Worm (Caenorhabditis elegans) whole organism, L1 larva: ENCODE measurements around the gene unc-49.

ENCODE experiments used
- C04F5.9 ChIP-seq: sonication (generic microtip); optimal IDR thresholded peaks from 2 replicates; lab custom pipeline; 2016; ENCODE audit warnings: missing genetic modification characterization, missing compliant biosample characterization
- C34B4.2 ChIP-seq: sonication (generic microtip); optimal IDR thresholded peaks from 2 replicates; lab custom pipeline; 2017; ENCODE audit warnings: mild to moderate bottlenecking, missing genetic modification characterization, missing compliant biosample characterization
- Y116A8C.19 ChIP-seq: sonication (generic microtip); optimal IDR thresholded peaks from 2 replicates; lab custom pipeline; 2016; ENCODE audit warnings: missing compliant biosample characterization, missing genetic modification characterization, borderline replicate concordance
- aha-1 ChIP-seq: fragments of 150-350 bp; optimal IDR thresholded peaks from 2 replicates; lab custom pipeline; 2014; ENCODE audit warnings: missing biosample characterization, missing genetic modification characterization
- aly-2 ChIP-seq: fragments of 150-350 bp; optimal IDR thresholded peaks from 2 replicates; lab custom pipeline; 2014; ENCODE audit warnings: missing biosample characterization, missing genetic modification characterization
- blmp-1 ChIP-seq: fragments of 150-350 bp; optimal IDR thresholded peaks from 2 replicates; lab custom pipeline; 2014; ENCODE audit warnings: missing biosample characterization, missing genetic modification characterization
- ceh-88 ChIP-seq: fragments of 200-800 bp; sonication (Bioruptor generic); IDR thresholded peaks from 2 replicates; pipeline ENCODE4 v1.3.6; 2022; ENCODE audit warnings: missing genetic modification characterization, missing compliant biosample characterization
- efl-3 ChIP-seq: fragments of 200-800 bp; sonication (Bioruptor generic); optimal IDR thresholded peaks from 2 replicates; lab custom pipeline; 2018; ENCODE audit warnings: mild to moderate bottlenecking, missing genetic modification characterization, missing compliant biosample characterization
- egl-13 ChIP-seq: sonication (generic microtip); optimal IDR thresholded peaks from 2 replicates; lab custom pipeline; 2016; ENCODE audit warnings: missing genotype, missing genetic modification reagents, missing genetic modification characterization, missing compliant biosample characterization
- egl-27 ChIP-seq, 2 experiments: fragments of 150-350 bp in 1 of 2; sonication (generic microtip); optimal IDR thresholded peaks; 3 replicates each; lab custom pipeline; 2017 to 2018; ENCODE audit warnings: missing biosample characterization in 2 of 2, missing genetic modification characterization in 2 of 2, missing genetic modification reagents in 2 of 2
- elt-2 ChIP-seq: sonication (generic microtip); optimal IDR thresholded peaks from 2 replicates; lab custom pipeline; 2016; ENCODE audit warnings: missing genetic modification characterization, mild to moderate bottlenecking, inconsistent platforms, missing compliant biosample characterization, missing genetic modification reagents
- elt-3 ChIP-seq, 6 experiments: fragments of 150-350 bp in 1 of 6; sonication (generic microtip); optimal IDR thresholded peaks; 2 replicates each; lab custom pipeline; 2017 to 2018; ENCODE audit warnings: missing biosample characterization in 6 of 6, missing genetic modification characterization in 6 of 6, inconsistent platforms in 1 of 6
- fkh-10 ChIP-seq: sonication (generic microtip); optimal IDR thresholded peaks from 2 replicates; lab custom pipeline; 2017; ENCODE audit warnings: missing biosample characterization, missing genetic modification reagents, missing genetic modification characterization
- fkh-4 ChIP-seq: sonication (generic microtip); optimal IDR thresholded peaks from 2 replicates; lab custom pipeline; 2016; ENCODE audit warnings: missing compliant biosample characterization, missing genetic modification characterization, borderline replicate concordance
- fos-1 ChIP-seq: fragments of 150-350 bp; optimal IDR thresholded peaks from 2 replicates; lab custom pipeline; 2014; ENCODE audit warnings: missing biosample characterization, missing genetic modification characterization
- grh-1 ChIP-seq: fragments of 200-800 bp; sonication (Bioruptor generic); IDR thresholded peaks from 2 replicates; pipeline ENCODE4 v1.3.6; 2022; ENCODE audit warnings: missing genetic modification reagents, missing genetic modification characterization, missing compliant biosample characterization
- hlh-17 ChIP-seq: fragments of 200-800 bp; sonication (Bioruptor generic); optimal IDR thresholded peaks from 2 replicates; lab custom pipeline; 2018; ENCODE audit warnings: missing genetic modification characterization, mild to moderate bottlenecking, missing compliant biosample characterization, moderate library complexity, borderline replicate concordance
- isw-1 ChIP-seq: fragments of 200-800 bp; sonication (Bioruptor generic); IDR thresholded peaks from 2 replicates; pipeline ENCODE4 v1.3.6; 2022; ENCODE audit warnings: missing genetic modification characterization, missing compliant biosample characterization
- lin-13 ChIP-seq: fragments of 150-350 bp; optimal IDR thresholded peaks from 2 replicates; lab custom pipeline; 2014; ENCODE audit warnings: missing biosample characterization, missing genetic modification reagents, missing genetic modification characterization
- lin-14 ChIP-seq: fragments of 200-800 bp; sonication (Bioruptor generic); optimal IDR thresholded peaks from 2 replicates; lab custom pipeline; 2018; ENCODE audit warnings: mild to moderate bottlenecking, missing genetic modification characterization, moderate library complexity, missing compliant biosample characterization
- lin-35 ChIP-seq, 2 experiments: fragments of 150-350 bp; optimal IDR thresholded peaks; 2 replicates each; lab custom pipeline; 2014; ENCODE audit warnings: missing biosample characterization in 2 of 2, missing genetic modification characterization in 2 of 2, missing genetic modification reagents in 2 of 2
- lin-39 ChIP-seq: fragments of 150-350 bp; optimal IDR thresholded peaks from 2 replicates; lab custom pipeline; 2014; ENCODE audit warnings: missing biosample characterization, missing genetic modification reagents, missing genetic modification characterization
- mdl-1 ChIP-seq, 2 experiments: fragments of 150-350 bp; optimal IDR thresholded peaks; 2 replicates each; lab custom pipeline; 2014 to 2017; ENCODE audit warnings: missing biosample characterization in 2 of 2, missing genetic modification characterization in 2 of 2, inconsistent platforms in 1 of 2
- mep-1 ChIP-seq: fragments of 150-350 bp; optimal IDR thresholded peaks from 2 replicates; lab custom pipeline; 2014; ENCODE audit warnings: missing biosample characterization, missing genetic modification characterization
- nhr-20 ChIP-seq: sonication (generic microtip); optimal IDR thresholded peaks from 2 replicates; lab custom pipeline; 2016; ENCODE audit warnings: mild to moderate bottlenecking, missing genetic modification characterization, missing compliant biosample characterization
- nhr-237 ChIP-seq: fragments of 150-350 bp; optimal IDR thresholded peaks from 2 replicates; lab custom pipeline; 2014; ENCODE audit warnings: missing biosample characterization, missing genetic modification characterization
- nhr-47 ChIP-seq: sonication (generic microtip); optimal IDR thresholded peaks from 2 replicates; lab custom pipeline; 2016; ENCODE audit warnings: mild to moderate bottlenecking, missing genetic modification characterization, moderate library complexity, missing compliant biosample characterization
- nhr-71 ChIP-seq: sonication (generic microtip); optimal IDR thresholded peaks from 2 replicates; lab custom pipeline; 2016; ENCODE audit warnings: mild to moderate bottlenecking, missing genetic modification characterization, moderate library complexity, missing compliant biosample characterization
- nhr-76 ChIP-seq: sonication (generic microtip); optimal IDR thresholded peaks from 2 replicates; lab custom pipeline; 2017; ENCODE audit warnings: missing biosample characterization, missing genetic modification characterization
- nhr-77 ChIP-seq: fragments of 150-350 bp; optimal IDR thresholded peaks from 2 replicates; lab custom pipeline; 2014; ENCODE audit warnings: missing biosample characterization, missing genetic modification characterization
- nhr-84 ChIP-seq: sonication (generic microtip); optimal IDR thresholded peaks from 2 replicates; lab custom pipeline; 2017; ENCODE audit warnings: missing biosample characterization, missing genetic modification characterization
- nhr-85 ChIP-seq: sonication (generic microtip); peaks from one replicate; lab custom pipeline; 2016; ENCODE audit warnings: missing genetic modification characterization, inconsistent platforms, missing compliant biosample characterization
- nhr-90 ChIP-seq: sonication (generic microtip); optimal IDR thresholded peaks from 2 replicates; lab custom pipeline; 2016; ENCODE audit warnings: mild to moderate bottlenecking, missing genetic modification characterization, missing compliant biosample characterization; ENCODE audit not compliant: poor library complexity
- pag-3 ChIP-seq: sonication (generic microtip); optimal IDR thresholded peaks from 2 replicates; lab custom pipeline; 2017; ENCODE audit warnings: missing genetic modification characterization, mild to moderate bottlenecking, missing compliant biosample characterization, antibody characterized with exemption, borderline replicate concordance; ENCODE audit not compliant: insufficient read depth
- pax-3 ChIP-seq: fragments of 200-800 bp; sonication (Bioruptor generic); optimal IDR thresholded peaks from 2 replicates; lab custom pipeline; 2018; ENCODE audit warnings: mild to moderate bottlenecking, missing genetic modification characterization, moderate library complexity, missing compliant biosample characterization
- pqm-1 ChIP-seq: sonication (generic microtip); optimal IDR thresholded peaks from 3 replicates; lab custom pipeline; 2017; ENCODE audit warnings: missing biosample characterization, missing genetic modification characterization
- skn-1 ChIP-seq: fragments of 150-350 bp; optimal IDR thresholded peaks from 2 replicates; lab custom pipeline; 2014; ENCODE audit warnings: missing biosample characterization, missing genetic modification characterization
- snu-23 ChIP-seq: sonication (generic microtip); optimal IDR thresholded peaks from 2 replicates; lab custom pipeline; 2016; ENCODE audit warnings: missing genetic modification characterization, missing compliant biosample characterization
- sox-4 ChIP-seq: sonication (generic microtip); optimal IDR thresholded peaks from 2 replicates; lab custom pipeline; 2016; ENCODE audit warnings: missing genetic modification characterization, missing compliant biosample characterization
- sptf-1 ChIP-seq: fragments of 150-350 bp; optimal IDR thresholded peaks from 2 replicates; lab custom pipeline; 2014; ENCODE audit warnings: missing biosample characterization, missing genetic modification characterization
- sup-37 ChIP-seq: fragments of 200-800 bp; sonication (Bioruptor generic); optimal IDR thresholded peaks from 2 replicates; lab custom pipeline; 2018; ENCODE audit warnings: mild to moderate bottlenecking, missing genetic modification characterization, missing compliant biosample characterization
- swsn-7 ChIP-seq: sonication (generic microtip); optimal IDR thresholded peaks from 2 replicates; lab custom pipeline; 2016; ENCODE audit warnings: missing genetic modification characterization, missing compliant biosample characterization
- tbx-2 ChIP-seq: sonication (generic microtip); optimal IDR thresholded peaks from 2 replicates; lab custom pipeline; 2016; ENCODE audit warnings: missing genetic modification characterization, missing compliant biosample characterization
- tlp-1 ChIP-seq: fragments of 150-350 bp; optimal IDR thresholded peaks from 2 replicates; lab custom pipeline; 2014; ENCODE audit warnings: missing biosample characterization, missing genetic modification characterization
- unc-130 ChIP-seq: fragments of 150-350 bp; optimal IDR thresholded peaks from 2 replicates; lab custom pipeline; 2017; ENCODE audit warnings: missing biosample characterization, missing genetic modification characterization, inconsistent platforms
- unc-86 ChIP-seq: sonication (generic microtip); optimal IDR thresholded peaks from 2 replicates; lab custom pipeline; 2016; ENCODE audit warnings: missing genetic modification characterization, missing compliant biosample characterization
- vab-15 ChIP-seq: sonication (generic microtip); optimal IDR thresholded peaks from 2 replicates; lab custom pipeline; 2017; ENCODE audit warnings: missing genotype, mild to moderate bottlenecking, missing genetic modification characterization, missing compliant biosample characterization
- xbp-1 ChIP-seq: sonication (generic microtip); optimal IDR thresholded peaks from 2 replicates; lab custom pipeline; 2016; ENCODE audit warnings: missing genetic modification characterization, missing compliant biosample characterization
- zag-1 ChIP-seq: fragments of 150-350 bp; optimal IDR thresholded peaks from 2 replicates; lab custom pipeline; 2014; ENCODE audit warnings: missing biosample characterization, missing genetic modification characterization
- zip-4 ChIP-seq: fragments of 200-800 bp; sonication (Bioruptor generic); optimal IDR thresholded peaks from 2 replicates; lab custom pipeline; 2018; ENCODE audit warnings: mild to moderate bottlenecking, missing genetic modification characterization, moderate library complexity, missing compliant biosample characterization
- ztf-4 ChIP-seq: fragments of 150-350 bp; optimal IDR thresholded peaks from 2 replicates; lab custom pipeline; 2014; ENCODE audit warnings: missing biosample characterization, missing genetic modification characterization

The unc-49 gene

DNA sequence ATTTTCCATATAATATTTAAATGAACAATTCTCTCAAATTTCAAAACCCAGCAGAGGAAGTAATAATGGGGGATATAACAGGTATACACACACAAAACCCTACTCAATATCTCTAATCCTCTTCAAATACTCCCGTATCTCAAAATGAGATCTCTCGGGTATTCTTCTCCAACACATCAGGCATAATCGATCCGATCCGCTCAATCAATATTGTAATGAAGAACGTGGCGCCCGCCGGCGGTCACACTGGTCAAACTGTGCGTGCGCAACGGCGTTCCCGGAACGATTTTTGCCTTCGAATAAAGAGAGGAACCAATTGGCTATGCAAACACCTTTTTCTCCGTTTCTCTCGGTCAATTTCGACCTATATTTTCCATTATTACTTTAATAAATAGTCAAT, 42.0 kb downstream of the unc-49 start:
- TF ChIP-seq nhr-85 (peak; percentile 46), lin-14 (GFP tag; lab: Kevin White, UChicago) (peak; percentile 38), C34B4.2 (no peak), blmp-1 (tag; lab: Kevin White, UChicago) (peak; percentile 13), zag-1 (tag; lab: Kevin White, UChicago) (no peak), snu-23 (peak; percentile 35)

ce11 chrIII:10565926-10566325, 45.4 kb downstream of the unc-49 start, which contains the start of gene acdh-11:
TSS of gene acdh-11 (plus strand) at chrIII:10566258.
- TF ChIP-seq tbx-2 (tag; lab: Kevin White, UChicago) (no peak), hlh-17 (GFP tag; lab: Kevin White, UChicago) (no peak), mep-1 (tag; lab: Kevin White, UChicago) (no peak), C34B4.2 (no peak), isw-1 (no peak), blmp-1 (tag; lab: Kevin White, UChicago) (peak; percentile 2), efl-3 (GFP tag; lab: Kevin White, UChicago) (no peak), lin-14 (GFP tag; lab: Kevin White, UChicago) (no peak), nhr-90 (no peak), zip-4 (GFP tag; lab: Kevin White, UChicago) (no peak), unc-86 (tag; lab: Kevin White, UChicago) (no peak), aly-2 (tag; lab: Kevin White, UChicago) (no peak), sptf-1 (tag; lab: Kevin White, UChicago) (no peak), ceh-88 (GFP tag; lab: Robert Waterston, UW) (no peak), nhr-85 (no peak), nhr-20 (tag; lab: Kevin White, UChicago) (peak; percentile 36), pag-3 (tag; lab: Kevin White, UChicago) (no peak), xbp-1 (tag; lab: Kevin White, UChicago) (no peak), ztf-4 (tag; lab: Kevin White, UChicago) (no peak), elt-3 (tag; optimal IDR thresholded peaks at IDR 0.05; lab: Kevin White, UChicago) (peak in 4 of 6 experiments; percentile 52 to 79 (median 77)), sox-4 (tag; lab: Kevin White, UChicago) (no peak), mdl-1 (tag; optimal IDR thresholded peaks at IDR 0.05; lab: Kevin White, UChicago) (peak in 1 of 2 experiments; percentile 4), tlp-1 (no peak), lin-13 (no peak), nhr-84 (no peak), swsn-7 (tag; lab: Kevin White, UChicago) (no peak), skn-1 (tag; lab: Kevin White, UChicago) (no peak), sup-37 (GFP tag; lab: Kevin White, UChicago) (no peak), nhr-76 (tag; lab: Kevin White, UChicago) (no peak), egl-13 (no peak), fkh-10 (GFP tag; lab: Kevin White, UChicago) (no peak), Y116A8C.19 (tag; lab: Kevin White, UChicago) (no peak), fkh-4 (tag; lab: Kevin White, UChicago) (no peak), lin-35 (GFP tag; optimal IDR thresholded peaks at IDR 0.05; lab: Kevin White, UChicago) (peak in 1 of 2 experiments; percentile 19), egl-27 (tag; optimal IDR thresholded peaks at IDR 0.05; lab: Kevin White, UChicago) (no peak), lin-39 (tag; lab: Kevin White, UChicago) (no peak), unc-130 (no peak), C04F5.9 (tag; lab: Kevin White, UChicago) (no peak), pax-3 (no peak), nhr-237 (tag; lab: Kevin White, UChicago) (no peak), aha-1 (tag; lab: Kevin White, UChicago) (no peak), nhr-77 (tag; lab: Kevin White, UChicago) (no peak), elt-2 (peak; percentile 22), pqm-1 (tag; lab: Kevin White, UChicago) (no peak), fos-1 (tag; lab: Kevin White, UChicago) (no peak), nhr-71 (tag; lab: Kevin White, UChicago) (no peak), vab-15 (no peak), nhr-47 (tag; lab: Kevin White, UChicago) (no peak), grh-1 (GFP tag; lab: Robert Waterston, UW) (no peak), snu-23 (peak; percentile 29), zag-1 (tag; lab: Kevin White, UChicago) (no peak)
